Worm (Caenorhabditis elegans) whole organism, young adult: ENCODE measurements around the gene srn-1.

ENCODE experiments used
- B0035.1 ChIP-seq: sonication (generic microtip); optimal IDR thresholded peaks from 2 replicates; lab custom pipeline; 2016; ENCODE audit warnings: missing genetic modification characterization, mild to moderate bottlenecking, missing compliant biosample characterization, missing genotype, missing genetic modification reagents
- B0336.3 ChIP-seq: fragments of 200-800 bp; sonication (Bioruptor generic); IDR thresholded peaks from 2 replicates; pipeline ENCODE4 v1.3.6; 2022; ENCODE audit warnings: missing genetic modification characterization, missing compliant biosample characterization
- D2030.7 ChIP-seq: fragments of 200-800 bp; sonication (Bioruptor generic); IDR thresholded peaks from 2 replicates; pipeline ENCODE4 v1.3.6; 2022; ENCODE audit warnings: missing genetic modification reagents, missing genetic modification characterization, missing compliant biosample characterization
- F23B12.7 ChIP-seq: sonication (generic microtip); optimal IDR thresholded peaks from 2 replicates; lab custom pipeline; 2017; ENCODE audit warnings: missing genetic modification characterization, mild to moderate bottlenecking, missing compliant biosample characterization, antibody characterized with exemption, moderate library complexity; ENCODE audit not compliant: insufficient read depth
- F33H1.4 ChIP-seq: fragments of 200-800 bp; sonication (Bioruptor generic); IDR thresholded peaks from 2 replicates; pipeline ENCODE4 v1.3.6; 2022; ENCODE audit warnings: missing genetic modification reagents, missing genetic modification characterization, missing compliant biosample characterization
- F55B11.4 ChIP-seq: sonication (generic microtip); optimal IDR thresholded peaks from 2 replicates; lab custom pipeline; 2016; ENCODE audit warnings: missing compliant biosample characterization, missing genetic modification characterization, borderline replicate concordance; ENCODE audit not compliant: insufficient read depth
- F57A8.1 ChIP-seq: fragments of 200-800 bp; sonication (Bioruptor generic); optimal IDR thresholded peaks from 2 replicates; lab custom pipeline; 2018; ENCODE audit warnings: mild to moderate bottlenecking, missing genetic modification characterization, moderate library complexity, missing compliant biosample characterization
- F57C9.4 ChIP-seq: sonication (generic microtip); optimal IDR thresholded peaks from 2 replicates; lab custom pipeline; 2017; ENCODE audit warnings: mild to moderate bottlenecking, missing genetic modification characterization, missing compliant biosample characterization
- K11D2.4 ChIP-seq: fragments of 200-800 bp; sonication (Bioruptor generic); IDR thresholded peaks from 2 replicates; pipeline ENCODE4 v1.3.6; 2022; ENCODE audit warnings: missing genetic modification reagents, missing genetic modification characterization, missing compliant biosample characterization
- T07F8.4 ChIP-seq: sonication (generic microtip); optimal IDR thresholded peaks from 2 replicates; lab custom pipeline; 2016; ENCODE audit warnings: mild to moderate bottlenecking, missing genetic modification characterization, moderate library complexity, missing compliant biosample characterization
- Y95B8A.8 ChIP-seq: fragments of 200-800 bp; sonication (Bioruptor generic); IDR thresholded peaks from 2 replicates; pipeline ENCODE4 v1.3.6; 2022; ENCODE audit warnings: missing genetic modification reagents, missing genetic modification characterization, missing compliant biosample characterization
- ZK185.1 ChIP-seq: sonication (generic microtip); optimal IDR thresholded peaks from 2 replicates; lab custom pipeline; 2016; ENCODE audit warnings: mild to moderate bottlenecking, missing genetic modification characterization, missing compliant biosample characterization; ENCODE audit not compliant: poor library complexity, severe bottlenecking
- aptf-2 ChIP-seq: fragments of 200-800 bp; sonication (Bioruptor generic); conservative IDR thresholded peaks from 2 replicates; pipeline ENCODE4 v1.3.6; 2022; ENCODE audit warnings: missing genetic modification reagents, missing genetic modification characterization, missing compliant biosample characterization
- atf-7 ChIP-seq: sonication (generic microtip); optimal IDR thresholded peaks from 2 replicates; lab custom pipeline; 2017; ENCODE audit warnings: mild to moderate bottlenecking, missing genetic modification characterization, missing compliant biosample characterization
- attf-5 ChIP-seq: fragments of 200-800 bp; sonication (Bioruptor generic); optimal IDR thresholded peaks from 2 replicates; lab custom pipeline; 2018; ENCODE audit warnings: mild to moderate bottlenecking, missing genetic modification characterization, missing compliant biosample characterization
- attf-6 ChIP-seq: fragments of 200-800 bp; sonication (Bioruptor generic); IDR thresholded peaks from 2 replicates; pipeline ENCODE4 v1.3.6; 2022; ENCODE audit warnings: missing genetic modification reagents, missing genetic modification characterization, missing compliant biosample characterization
- bed-1 ChIP-seq: fragments of 200-800 bp; sonication (Bioruptor generic); IDR thresholded peaks from 2 replicates; pipeline ENCODE4 v1.3.6; 2022; ENCODE audit warnings: missing genetic modification reagents, missing genetic modification characterization, missing compliant biosample characterization
- ceh-40 ChIP-seq: fragments of 200-800 bp; sonication (Bioruptor generic); IDR thresholded peaks from 2 replicates; pipeline ENCODE4 v1.3.6; 2022; ENCODE audit warnings: missing genetic modification characterization, missing compliant biosample characterization
- chd-7 ChIP-seq: sonication (generic microtip); optimal IDR thresholded peaks from 2 replicates; lab custom pipeline; 2016; ENCODE audit warnings: mild to moderate bottlenecking, missing genetic modification characterization, moderate library complexity, missing compliant biosample characterization
- egl-44 ChIP-seq: fragments of 200-800 bp; sonication (Bioruptor generic); IDR thresholded peaks from 2 replicates; pipeline ENCODE4 v1.3.6; 2022; ENCODE audit warnings: missing genetic modification reagents, missing genetic modification characterization, missing compliant biosample characterization
- egrh-3 ChIP-seq: fragments of 200-800 bp; sonication (Bioruptor generic); IDR thresholded peaks from 2 replicates; pipeline ENCODE4 v1.3.6; 2022; ENCODE audit warnings: missing genetic modification reagents, missing genetic modification characterization, missing compliant biosample characterization
- ekl-4 ChIP-seq: fragments of 200-800 bp; sonication (Bioruptor generic); IDR thresholded peaks from 2 replicates; pipeline ENCODE4 v1.3.6; 2022; ENCODE audit warnings: missing genetic modification reagents, missing genetic modification characterization, missing compliant biosample characterization
- hrde-1 ChIP-seq: sonication (generic microtip); optimal IDR thresholded peaks from 2 replicates; lab custom pipeline; 2016; ENCODE audit warnings: missing genetic modification characterization, mild to moderate bottlenecking, missing compliant biosample characterization, moderate library complexity, missing genotype, missing genetic modification reagents, borderline replicate concordance
- let-526 ChIP-seq: fragments of 200-800 bp; sonication (Bioruptor generic); IDR thresholded peaks from 2 replicates; pipeline ENCODE4 v1.3.6; 2022; ENCODE audit warnings: missing genetic modification reagents, missing genetic modification characterization, missing compliant biosample characterization
- lin-35 ChIP-seq, 3 experiments: fragments of 150-350 bp in 2 of 3; sonication (generic microtip) in 1 of 3; optimal IDR thresholded peaks; 2 replicates each; lab custom pipeline; 2014 to 2018; ENCODE audit warnings: missing biosample characterization in 3 of 3, missing genetic modification characterization in 3 of 3, missing genetic modification reagents in 3 of 3
- lin-54 ChIP-seq: fragments of 200-800 bp; sonication (Bioruptor generic); optimal IDR thresholded peaks from 2 replicates; lab custom pipeline; 2018; ENCODE audit warnings: mild to moderate bottlenecking, missing genetic modification characterization, missing compliant biosample characterization
- madf-3 ChIP-seq: fragments of 200-800 bp; sonication (Bioruptor generic); IDR thresholded peaks from 2 replicates; pipeline ENCODE4 v1.3.6; 2022; ENCODE audit warnings: missing genetic modification reagents, missing genetic modification characterization, missing compliant biosample characterization
- mcd-1 ChIP-seq: fragments of 200-800 bp; sonication (Bioruptor generic); IDR thresholded peaks from 2 replicates; pipeline ENCODE4 v1.3.6; 2022; ENCODE audit warnings: missing genetic modification reagents, missing genetic modification characterization, missing compliant biosample characterization
- mel-28 ChIP-seq: sonication (generic microtip); optimal IDR thresholded peaks from 2 replicates; lab custom pipeline; 2016; ENCODE audit warnings: borderline replicate concordance, mild to moderate bottlenecking, missing genetic modification characterization, missing compliant biosample characterization
- nhr-120 ChIP-seq: fragments of 200-800 bp; sonication (Bioruptor generic); IDR thresholded peaks from 2 replicates; pipeline ENCODE4 v1.3.6; 2022; ENCODE audit warnings: missing genetic modification characterization, missing compliant biosample characterization
- nhr-179 ChIP-seq: sonication (generic microtip); optimal IDR thresholded peaks from 2 replicates; lab custom pipeline; 2016; ENCODE audit warnings: mild to moderate bottlenecking, missing genetic modification characterization, missing compliant biosample characterization
- nhr-80 ChIP-seq: sonication (generic microtip); optimal IDR thresholded peaks from 2 replicates; lab custom pipeline; 2016; ENCODE audit warnings: missing genetic modification characterization, missing compliant biosample characterization
- nhr-90 ChIP-seq: sonication (generic microtip); optimal IDR thresholded peaks from 2 replicates; lab custom pipeline; 2016; ENCODE audit warnings: missing genotype, mild to moderate bottlenecking, missing genetic modification characterization, missing compliant biosample characterization
- pbrm-1 ChIP-seq: fragments of 200-800 bp; sonication (Bioruptor generic); IDR thresholded peaks from 2 replicates; pipeline ENCODE4 v1.3.6; 2022; ENCODE audit warnings: missing genetic modification reagents, missing genetic modification characterization, missing compliant biosample characterization
- rpc-1 ChIP-seq, 2 experiments: fragments of 150-350 bp in 1 of 2; sonication (generic microtip) in 1 of 2; optimal IDR thresholded peaks; 2 replicates each; lab custom pipeline; 2014 to 2018; ENCODE audit warnings: missing biosample characterization in 1 of 2, missing genetic modification characterization in 1 of 2, missing genetic modification reagents in 1 of 2, missing genotype in 1 of 2
- snpc-1.1 ChIP-seq: sonication (generic microtip); optimal IDR thresholded peaks from 2 replicates; lab custom pipeline; 2017; ENCODE audit warnings: missing genetic modification characterization, mild to moderate bottlenecking, missing compliant biosample characterization, antibody characterized with exemption, moderate library complexity, missing genotype, missing genetic modification reagents; ENCODE audit not compliant: insufficient read depth
- snpc-3.4 ChIP-seq: sonication (generic microtip); optimal IDR thresholded peaks from 2 replicates; lab custom pipeline; 2017; ENCODE audit warnings: missing genetic modification characterization, mild to moderate bottlenecking, missing compliant biosample characterization, antibody characterized with exemption, moderate library complexity, missing genotype, missing genetic modification reagents
- somi-1 ChIP-seq: fragments of 200-800 bp; sonication (Bioruptor generic); optimal IDR thresholded peaks from 2 replicates; lab custom pipeline; 2018; ENCODE audit warnings: mild to moderate bottlenecking, missing genetic modification characterization, missing compliant biosample characterization
- tbx-9 ChIP-seq: sonication (generic microtip); optimal IDR thresholded peaks from 2 replicates; lab custom pipeline; 2016; ENCODE audit warnings: borderline replicate concordance, missing genetic modification characterization, inconsistent platforms, missing compliant biosample characterization
- unc-62 ChIP-seq: fragments of 150-350 bp; optimal IDR thresholded peaks from 2 replicates; lab custom pipeline; 2014; ENCODE audit warnings: missing biosample characterization, missing genetic modification reagents, missing genetic modification characterization
- xnd-1 ChIP-seq: sonication (generic microtip); optimal IDR thresholded peaks from 2 replicates; lab custom pipeline; 2016; ENCODE audit warnings: missing genotype, missing genetic modification reagents, missing genetic modification characterization, missing compliant biosample characterization
- zim-3 ChIP-seq: sonication (generic microtip); optimal IDR thresholded peaks from 2 replicates; lab custom pipeline; 2017; ENCODE audit warnings: mild to moderate bottlenecking, missing genetic modification characterization, moderate library complexity, missing compliant biosample characterization
- ztf-25 ChIP-seq: fragments of 200-800 bp; sonication (Bioruptor generic); IDR thresholded peaks from 2 replicates; pipeline ENCODE4 v1.3.6; 2022; ENCODE audit warnings: missing genetic modification reagents, missing genetic modification characterization, missing compliant biosample characterization
- ztf-28 ChIP-seq: fragments of 200-800 bp; sonication (Bioruptor generic); IDR thresholded peaks from 2 replicates; pipeline ENCODE4 v1.3.6; 2022; ENCODE audit warnings: missing genetic modification reagents, missing genetic modification characterization, missing compliant biosample characterization
- ztf-6 ChIP-seq: fragments of 200-800 bp; sonication (Bioruptor generic); IDR thresholded peaks from 2 replicates; pipeline ENCODE4 v1.3.6; 2022; ENCODE audit warnings: missing genetic modification reagents, missing genetic modification characterization, missing compliant biosample characterization

The srn-1 gene

DNA sequence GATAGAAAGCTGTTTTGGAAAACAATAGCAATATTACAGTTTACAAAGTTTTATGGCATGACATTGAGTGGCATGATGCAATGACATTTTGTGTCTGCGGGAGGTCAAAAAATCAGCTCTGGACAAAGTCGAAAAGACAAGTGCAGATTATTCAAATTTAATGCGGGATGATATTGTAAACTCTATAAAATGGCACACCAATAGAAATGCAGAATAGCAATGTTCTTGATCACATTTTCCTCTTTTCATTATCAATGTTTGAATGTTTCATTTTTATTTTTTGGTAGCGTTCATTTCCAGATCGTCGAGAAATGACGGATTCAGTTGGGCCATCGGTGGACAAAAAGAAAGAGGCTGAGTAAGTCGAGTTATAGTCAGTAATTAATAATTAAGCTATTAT lies 42.7 kb upstream of the srn-1 start, which contains the start of gene T28C12.2:
Gene T28C12.2, plus strand, starts transcription at position 301 of the 400 bp plus-strand sequence.
- no peak for TF ChIP-seq ZK185.1 (tag; lab: Kevin White, UChicago)
- TF ChIP-seq ceh-40 (GFP tag; lab: Robert Waterston, UW): no peak
- TF ChIP-seq somi-1 (GFP tag; lab: Kevin White, UChicago): no peak
- no peak for TF ChIP-seq lin-35 (GFP tag; optimal IDR thresholded peaks at IDR 0.05; lab: Kevin White, UChicago)
- TF ChIP-seq F57C9.4 (tag; lab: Kevin White, UChicago): no peak
- TF ChIP-seq F57A8.1: no peak
- TF ChIP-seq egrh-3 (GFP tag; lab: Robert Waterston, UW): no peak
- TF ChIP-seq ztf-6 (GFP tag; lab: Robert Waterston, UW): no peak
- TF ChIP-seq B0035.1 (tag; lab: Kevin White, UChicago): no peak
- no peak for TF ChIP-seq pbrm-1 (GFP tag; lab: Robert Waterston, UW)
- TF ChIP-seq lin-54: no peak
- TF ChIP-seq Y95B8A.8: no peak
- no peak for TF ChIP-seq zim-3 (tag; lab: Kevin White, UChicago)
- TF ChIP-seq ekl-4 (GFP tag; lab: Robert Waterston, UW): no peak
- TF ChIP-seq attf-5: no peak
- TF ChIP-seq nhr-90 (tag; lab: Kevin White, UChicago): no peak
- TF ChIP-seq T07F8.4: no peak
- TF ChIP-seq chd-7 (tag; lab: Kevin White, UChicago): no peak
- TF ChIP-seq let-526 (GFP tag; lab: Robert Waterston, UW): no peak
- TF ChIP-seq, all 124 proteins: peak for 0

DNA sequence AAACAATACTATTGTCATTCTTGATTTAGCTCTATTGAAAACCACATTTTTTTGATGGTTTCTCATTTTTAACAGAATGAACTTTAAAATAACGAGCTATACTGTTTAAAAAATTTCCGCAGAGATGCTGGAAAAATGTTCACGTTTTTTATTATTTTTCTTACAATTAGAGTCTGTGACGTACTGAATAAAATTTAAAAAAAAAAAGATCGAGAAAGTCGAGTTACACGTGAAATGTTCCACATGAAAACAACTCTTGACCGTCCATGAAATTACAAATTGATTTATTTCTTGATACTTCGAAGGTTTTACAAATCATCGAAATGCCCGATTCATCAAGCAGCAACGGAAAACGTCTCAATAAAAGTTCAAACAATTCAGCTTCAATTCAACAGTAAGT lies 40.7 kb upstream of the srn-1 start, which contains the start of gene fbxa-202:
Gene fbxa-202, plus strand, starts transcription at position 301 of the 400 bp plus-strand sequence.
- TF ChIP-seq egl-44 (GFP tag; lab: Robert Waterston, UW): no peak
- TF ChIP-seq snpc-1.1 (tag; lab: Kevin White, UChicago): no peak
- TF ChIP-seq B0336.3: no peak
- TF ChIP-seq let-526 (GFP tag; lab: Robert Waterston, UW): no peak
- TF ChIP-seq tbx-9 (tag; lab: Kevin White, UChicago): no peak
- no peak for TF ChIP-seq K11D2.4
- no peak for TF ChIP-seq mcd-1 (GFP tag; lab: Robert Waterston, UW)
- TF ChIP-seq D2030.7 (GFP tag; lab: Robert Waterston, UW): no peak
- no peak for TF ChIP-seq xnd-1 (tag; lab: Kevin White, UChicago)
- TF ChIP-seq ztf-25 (GFP tag; lab: Robert Waterston, UW): no peak
- TF ChIP-seq nhr-80 (tag; lab: Kevin White, UChicago): no peak
- TF ChIP-seq madf-3 (GFP tag; lab: Robert Waterston, UW): no peak
- TF ChIP-seq, all 124 proteins: peak for 0

DNA sequence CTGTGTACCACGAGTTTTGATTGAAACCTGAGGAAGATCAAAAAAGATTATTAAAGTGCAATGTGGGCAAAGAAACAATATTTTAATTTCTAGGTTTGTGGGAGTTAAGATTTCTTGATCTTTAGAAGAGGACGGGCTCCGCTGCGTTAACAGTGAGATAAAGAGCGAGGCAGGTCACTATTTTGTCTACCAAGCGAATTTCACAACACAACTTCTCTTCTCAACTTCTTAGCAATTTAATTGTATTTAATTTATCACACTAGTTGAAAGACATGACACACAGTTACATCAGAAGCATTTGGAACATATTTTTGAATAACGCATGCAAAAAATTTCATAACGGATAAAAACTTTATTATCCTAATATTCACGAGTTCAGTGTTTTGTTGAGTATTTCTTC lies 40.2 kb upstream of the srn-1 start:
- TF ChIP-seq somi-1 (GFP tag; lab: Kevin White, UChicago) (peak; percentile 71), aptf-2 (GFP tag; lab: Robert Waterston, UW) (no peak), lin-35 (GFP tag; optimal IDR thresholded peaks at IDR 0.05; lab: Kevin White, UChicago) (peak in 1 of 3 experiments; percentile 34), ztf-28 (GFP tag; lab: Robert Waterston, UW) (no peak), F55B11.4 (tag; lab: Kevin White, UChicago) (no peak), unc-62 (GFP tag; lab: Kevin White, UChicago) (no peak), nhr-179 (no peak), F33H1.4 (GFP tag; lab: Robert Waterston, UW) (no peak), mcd-1 (GFP tag; lab: Robert Waterston, UW) (no peak), mel-28 (tag; lab: Kevin White, UChicago) (no peak), attf-6 (GFP tag; lab: Robert Waterston, UW) (no peak), F23B12.7 (tag; lab: Kevin White, UChicago) (no peak), rpc-1 (optimal IDR thresholded peaks at IDR 0.05; lab: Kevin White, UChicago) (no peak), rpc-1 (tag; optimal IDR thresholded peaks at IDR 0.05; lab: Kevin White, UChicago) (no peak), attf-5 (no peak), nhr-120 (GFP tag; lab: Robert Waterston, UW) (no peak), bed-1 (0 out of 2 replicates have a peak, but pooled peaks have one; percentile 14), hrde-1 (no peak), pbrm-1 (GFP tag; lab: Robert Waterston, UW) (no peak), atf-7 (peak; percentile 47), snpc-3.4 (tag; lab: Kevin White, UChicago) (no peak)
